Worm (Caenorhabditis elegans): Measurements from ENCODE around the gene ifb-2.
A peak's percentile ranks its signal among the peaks of the same experiment; 100 is the strongest.

DNA sequence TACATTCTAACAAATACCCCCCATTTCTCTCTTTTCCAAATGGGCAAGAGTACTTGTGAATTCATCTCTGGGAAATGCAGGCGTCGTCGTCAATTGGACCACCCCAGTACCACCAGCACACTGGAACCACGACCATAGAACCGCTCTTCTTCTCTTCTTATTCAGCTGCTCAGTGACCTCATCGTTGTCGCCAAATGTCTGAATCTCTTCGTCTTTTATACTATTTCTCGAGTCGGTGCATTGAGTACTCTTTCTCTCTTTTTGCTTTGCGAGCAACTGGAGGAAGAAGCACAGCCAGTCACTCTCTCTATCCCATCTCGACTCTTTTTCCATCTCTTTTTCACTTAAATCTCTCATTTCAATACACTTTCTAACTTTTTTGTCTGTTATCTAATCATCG, 29.9 kb downstream of the ifb-2 start:
- TF ChIP-seq lin-13 (GFP tag; optimal IDR thresholded peaks at IDR 0.05) (no peak), sma-3 (GFP tag; optimal IDR thresholded peaks at IDR 0.05) (no peak), blmp-1 (tag; optimal IDR thresholded peaks at IDR 0.05; ENCODE audit: insufficient read depth) (no peak), R02D3.7 (tag; optimal IDR thresholded peaks at IDR 0.05) (no peak), egl-27 (tag; optimal IDR thresholded peaks at IDR 0.05) (no peak), lsy-2 (tag; optimal IDR thresholded peaks at IDR 0.05) (peak in 1 of 2 experiments; percentile 50), nhr-12 (tag; optimal IDR thresholded peaks at IDR 0.05) (no peak), snpc-4 (tag; optimal IDR thresholded peaks at IDR 0.05) (no peak), mdl-1 (tag; optimal IDR thresholded peaks at IDR 0.05) (no peak), lin-11 (tag; optimal IDR thresholded peaks at IDR 0.05) (no peak), sem-4 (tag; optimal IDR thresholded peaks at IDR 0.05) (no peak), aly-2 (tag; optimal IDR thresholded peaks at IDR 0.05) (no peak)
